Worm (Caenorhabditis elegans) whole organism, L2 larva: Measurements from ENCODE around the gene R05G6.3.

Experiments used
- R02D3.7 ChIP-seq: fragments of 150-350 bp; optimal IDR thresholded peaks from 2 replicates; lab custom pipeline; 2014; ENCODE audit warnings: missing biosample characterization, missing genetic modification characterization
- Y55F3AM.14 ChIP-seq: fragments of 200-800 bp; sonication (Bioruptor generic); optimal IDR thresholded peaks from 2 replicates; lab custom pipeline; 2018; ENCODE audit warnings: mild to moderate bottlenecking, missing genetic modification characterization, missing compliant biosample characterization
- egl-27 ChIP-seq: sonication (generic microtip); optimal IDR thresholded peaks from 3 replicates; lab custom pipeline; 2017; ENCODE audit warnings: missing biosample characterization, missing genetic modification reagents, missing genetic modification characterization
- elt-1 ChIP-seq: fragments of 150-350 bp; optimal IDR thresholded peaks from 2 replicates; lab custom pipeline; 2014; ENCODE audit warnings: missing biosample characterization, missing genetic modification characterization
- lin-11 ChIP-seq: fragments of 150-350 bp; sonication (generic microtip); optimal IDR thresholded peaks from 2 replicates; lab custom pipeline; 2014; ENCODE audit warnings: missing biosample characterization, missing genetic modification characterization, inconsistent platforms, mixed read lengths
- lin-13 ChIP-seq: fragments of 150-350 bp; optimal IDR thresholded peaks from 2 replicates; lab custom pipeline; 2014; ENCODE audit warnings: missing biosample characterization, missing genetic modification reagents, missing genetic modification characterization
- nhr-11 ChIP-seq: fragments of 150-350 bp; optimal IDR thresholded peaks from 2 replicates; lab custom pipeline; 2014; ENCODE audit warnings: missing biosample characterization, missing genetic modification characterization
- nhr-237 ChIP-seq: fragments of 150-350 bp; optimal IDR thresholded peaks from 2 replicates; lab custom pipeline; 2014; ENCODE audit warnings: missing biosample characterization, missing genetic modification characterization
- skn-1 ChIP-seq: sonication (generic microtip); optimal IDR thresholded peaks from 2 replicates; lab custom pipeline; 2017; ENCODE audit warnings: missing biosample characterization, missing genetic modification characterization
- ztf-1 ChIP-seq: fragments of 200-800 bp; sonication (Bioruptor generic); conservative IDR thresholded peaks from 2 replicates; pipeline ENCODE4 v1.3.6; 2022; ENCODE audit warnings: missing genetic modification characterization, missing compliant biosample characterization
- ztf-11 ChIP-seq: sonication (generic microtip); optimal IDR thresholded peaks from 2 replicates; lab custom pipeline; 2017; ENCODE audit warnings: missing biosample characterization, missing genetic modification characterization

DNA sequence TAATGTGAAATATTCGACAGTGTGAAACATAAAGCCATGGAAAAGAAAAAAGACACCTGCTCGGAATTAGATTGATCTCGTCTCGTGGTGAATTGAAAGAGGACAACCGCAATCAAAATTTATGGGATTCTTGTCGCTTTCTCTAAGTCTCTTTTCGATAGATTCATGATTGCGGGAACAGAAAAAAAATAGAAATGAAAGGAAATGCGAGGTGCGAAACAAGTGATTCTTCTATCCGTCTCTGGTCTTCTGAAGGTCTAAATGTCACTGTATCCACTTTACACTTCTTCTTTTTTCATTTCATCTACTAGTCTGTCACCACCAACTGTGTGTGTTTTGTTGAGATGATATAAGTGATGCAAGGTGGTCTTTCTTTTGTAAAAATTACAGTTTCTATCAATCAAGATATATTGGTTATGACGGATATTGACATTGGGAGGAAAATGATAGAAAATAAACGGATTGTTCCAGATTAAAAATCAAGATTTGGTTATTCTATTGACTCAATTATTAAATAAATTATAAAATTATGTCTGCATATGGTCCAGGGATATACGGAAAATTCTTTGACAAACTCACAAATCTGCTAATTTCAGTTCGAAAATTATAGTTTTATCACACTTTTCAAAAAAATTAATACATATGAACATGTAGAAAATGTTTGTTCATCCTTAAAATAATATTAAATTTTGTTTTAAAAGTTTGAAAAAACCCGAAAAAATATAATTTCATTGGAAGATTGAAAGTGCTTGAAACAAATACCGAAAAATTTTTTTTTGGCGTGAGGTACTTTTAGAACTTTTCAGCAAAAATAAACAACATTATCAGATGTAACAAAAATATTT lies 14.1 kb downstream of the R05G6.3 start:
- TF ChIP-seq ztf-11 (tag; lab: Kevin White, UChicago) (no peak), lin-11 (tag; lab: Kevin White, UChicago) (no peak), lin-13 (GFP tag; lab: Kevin White, UChicago) (no peak), nhr-11 (tag; lab: Kevin White, UChicago) (no peak), egl-27 (tag; lab: Kevin White, UChicago) (no peak), R02D3.7 (tag; lab: Kevin White, UChicago) (no peak), elt-1 (tag; lab: Kevin White, UChicago) (no peak), nhr-237 (tag; lab: Kevin White, UChicago) (no peak), skn-1 (no peak), ztf-1 (GFP tag; lab: Robert Waterston, UW) (no peak), Y55F3AM.14 (GFP tag; lab: Kevin White, UChicago) (no peak)
